Fruit fly (Drosophila melanogaster) S2 (cell line): ENCODE measurements around the gene SoYb.

Source experiments
- CG8478 ChIP-seq: fragments of >200 bp; optimal IDR thresholded peaks from 2 replicates; lab custom pipeline; 2018
- CTCF ChIP-seq, 2 experiments: fragments of >200 bp; optimal IDR thresholded peaks; 2 replicates each; lab custom pipeline; 2018

DNA sequence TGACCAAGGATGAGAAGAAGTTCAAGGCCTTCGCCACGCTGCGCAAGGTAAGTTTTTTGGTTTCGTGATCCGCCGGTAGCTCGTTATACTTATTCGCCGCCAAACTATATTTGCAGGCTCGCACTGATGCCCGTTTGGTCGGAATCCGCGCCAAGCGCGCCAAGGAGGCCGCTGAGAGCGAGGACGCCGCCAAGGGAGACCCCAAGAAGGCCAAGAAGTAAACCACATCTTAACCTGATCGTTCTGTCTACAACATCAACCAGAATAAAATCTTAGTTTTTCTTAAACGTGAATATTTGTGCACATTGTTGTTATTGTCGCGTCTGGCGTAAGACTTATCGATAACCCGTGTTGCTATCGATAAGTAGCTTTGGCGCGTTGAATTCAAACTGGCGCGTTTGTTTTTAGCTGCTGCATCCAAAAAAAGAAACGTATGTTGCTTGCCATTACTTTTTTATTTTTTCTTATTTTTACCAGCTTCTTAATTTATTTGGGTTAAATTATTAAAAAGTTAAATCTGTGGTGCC, 34.3 kb downstream of the SoYb start:
- TF ChIP-seq CTCF (optimal IDR thresholded peaks at IDR 0.05; lab: Kevin White, UChicago), result no peak
- TF ChIP-seq CG8478 (lab: Kevin White, UChicago), result no peak
